Worm (Caenorhabditis elegans): Measurements from ENCODE around the gene M163.7.

Gene M163.7

DNA sequence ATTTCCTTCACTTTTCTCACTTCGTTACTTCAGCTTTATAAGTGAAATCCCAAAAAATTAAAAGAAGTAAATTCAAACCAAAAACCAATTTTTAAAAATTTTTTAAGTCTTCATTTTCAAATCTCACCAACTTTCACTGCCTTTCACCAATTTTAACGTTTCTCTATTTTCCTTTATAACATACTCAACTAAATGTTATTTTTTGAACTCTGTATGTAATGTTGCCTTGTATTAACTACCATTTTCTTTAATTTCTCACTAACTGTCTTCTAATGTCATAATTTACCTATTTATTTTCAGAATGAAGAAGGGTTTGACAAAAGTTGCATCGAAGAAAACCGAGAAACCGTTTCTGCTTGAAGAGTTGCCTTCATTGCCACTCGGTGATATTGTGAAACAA, 19.9 kb upstream of the M163.7 start, which contains the start of gene F23D12.4:
TSS of gene F23D12.4 (plus strand) at position 301 of the 400 bp plus-strand sequence.
- TF ChIP-seq ceh-24 (tag; optimal IDR thresholded peaks at IDR 0.05) (no peak), ets-4 (tag; optimal IDR thresholded peaks at IDR 0.05) (no peak), elt-2 (tag; optimal IDR thresholded peaks at IDR 0.05) (no peak), pag-3 (tag; optimal IDR thresholded peaks at IDR 0.05; ENCODE audit: borderline replicate concordance) (no peak), lin-11 (tag; optimal IDR thresholded peaks at IDR 0.05) (no peak), fax-1 (tag; optimal IDR thresholded peaks at IDR 0.05) (no peak), pax-1 (tag; optimal IDR thresholded peaks at IDR 0.05) (no peak), nhr-11 (tag; optimal IDR thresholded peaks at IDR 0.05) (no peak), ceh-45 (GFP tag; IDR thresholded peaks at IDR 0.05) (no peak), fkh-6 (tag; optimal IDR thresholded peaks at IDR 0.05) (no peak), hlh-13 (GFP tag; optimal IDR thresholded peaks at IDR 0.05) (no peak)

ce11 chrX:14447498-14447897, 17.1 kb upstream of the M163.7 start:
- TF ChIP-seq ref-2 (tag; optimal IDR thresholded peaks at IDR 0.05) = no peak
- no peak for TF ChIP-seq hlh-30 (tag; optimal IDR thresholded peaks at IDR 0.05; ENCODE audit: insufficient read depth)
- no peak for TF ChIP-seq ceh-24 (tag; optimal IDR thresholded peaks at IDR 0.05)
- no peak for TF ChIP-seq pqm-1 (tag; optimal IDR thresholded peaks at IDR 0.05)
- TF ChIP-seq fkh-10 (GFP tag; optimal IDR thresholded peaks at IDR 0.05) = no peak
- TF ChIP-seq ahr-1 (tag; optimal IDR thresholded peaks at IDR 0.05) = no peak
- TF ChIP-seq eyg-1 (tag; optimal IDR thresholded peaks at IDR 0.05) = no peak
- no peak for TF ChIP-seq pha-4 (tag; optimal IDR thresholded peaks at IDR 0.05)
- no peak for TF ChIP-seq tbx-7 (tag; optimal IDR thresholded peaks at IDR 0.05)
- no peak for TF ChIP-seq odd-2 (tag; optimal IDR thresholded peaks at IDR 0.05)
- no peak for TF ChIP-seq ceh-34 (tag; optimal IDR thresholded peaks at IDR 0.05)
- TF ChIP-seq sox-4 (tag; optimal IDR thresholded peaks at IDR 0.05) = no peak
- no peak for TF ChIP-seq ceh-31 (tag; optimal IDR thresholded peaks at IDR 0.05)
- TF ChIP-seq lim-6 (tag; optimal IDR thresholded peaks at IDR 0.05) = no peak
- no peak for TF ChIP-seq hlh-6 (tag; optimal IDR thresholded peaks at IDR 0.05)
- TF ChIP-seq syd-9 (tag; optimal IDR thresholded peaks at IDR 0.05) = no peak
- TF ChIP-seq ceh-9 (tag; optimal IDR thresholded peaks at IDR 0.05) = no peak

DNA sequence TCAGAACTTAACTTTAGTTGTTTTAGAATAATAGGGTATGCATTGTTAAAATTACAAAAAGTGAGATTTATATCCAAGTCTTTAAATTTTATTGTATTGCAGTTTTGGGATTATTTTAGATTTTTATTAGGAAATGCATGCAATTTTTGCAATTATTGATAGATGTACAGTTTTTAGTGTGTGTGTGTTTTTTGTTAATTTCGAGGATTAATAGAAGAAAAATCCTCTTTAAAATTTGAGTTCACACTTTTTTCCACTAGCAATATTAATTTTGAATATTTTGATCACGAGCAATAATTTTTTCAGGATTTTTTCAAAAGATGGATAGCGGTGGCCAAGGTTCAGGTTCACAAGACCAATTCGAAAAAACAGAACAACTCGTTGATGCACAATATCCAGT, 16.7 kb upstream of the M163.7 start, which contains the start of gene jmjd-3.2:
TSS of gene jmjd-3.2 (plus strand) at position 301 of the 400 bp plus-strand sequence.
- TF ChIP-seq unc-55 (GFP tag; optimal IDR thresholded peaks at IDR 0.05) = no peak
- no peak for TF ChIP-seq nhr-232 (tag; optimal IDR thresholded peaks at IDR 0.05)
- no peak for TF ChIP-seq K02D7.2 (tag; optimal IDR thresholded peaks at IDR 0.05)
- TF ChIP-seq hlh-8 (tag; optimal IDR thresholded peaks at IDR 0.05) = no peak

ce11 chrX:14453735-14454134, 10.9 kb upstream of the M163.7 start, which contains the start of gene F23D12.7:
Gene F23D12.7, minus strand, starts transcription at chrX:14453835.
- no peak for TF ChIP-seq fkh-10 (GFP tag; optimal IDR thresholded peaks at IDR 0.05)
- no peak for TF ChIP-seq ceh-34 (tag; optimal IDR thresholded peaks at IDR 0.05)
- no peak for TF ChIP-seq pha-4 (tag; optimal IDR thresholded peaks at IDR 0.05)
- TF ChIP-seq madf-2 (tag; optimal IDR thresholded peaks at IDR 0.05) = no peak
- TF ChIP-seq hlh-30 (tag; optimal IDR thresholded peaks at IDR 0.05; ENCODE audit: insufficient read depth) = no peak
- no peak for TF ChIP-seq Y22D7AL.16 (tag; optimal IDR thresholded peaks at IDR 0.05)
- no peak for TF ChIP-seq ama-1 (optimal IDR thresholded peaks at IDR 0.05)
- TF ChIP-seq pax-1 (tag; optimal IDR thresholded peaks at IDR 0.05) = no peak
- TF ChIP-seq sox-2 (GFP tag; IDR thresholded peaks at IDR 0.05) = no peak
- TF ChIP-seq T23F11.4 (GFP tag; optimal IDR thresholded peaks at IDR 0.05) = no peak
- TF ChIP-seq pat-9 (tag; optimal IDR thresholded peaks at IDR 0.05) = no peak
- no peak for TF ChIP-seq C08G9.2 (tag; optimal IDR thresholded peaks at IDR 0.05)
- no peak for TF ChIP-seq ceh-19 (GFP tag; optimal IDR thresholded peaks at IDR 0.05)
- TF ChIP-seq odd-2 (tag; optimal IDR thresholded peaks at IDR 0.05) = no peak
- TF ChIP-seq sox-4 (tag; optimal IDR thresholded peaks at IDR 0.05) = no peak
- no peak for TF ChIP-seq elt-2 (tag; optimal IDR thresholded peaks at IDR 0.05)
- no peak for TF ChIP-seq ceh-48 (tag; optimal IDR thresholded peaks at IDR 0.05)
- TF ChIP-seq syd-9 (tag; optimal IDR thresholded peaks at IDR 0.05) = no peak
